Worm (Caenorhabditis elegans) whole organism, young adult: ENCODE results near the gene lelo-3.

Experiments
- D2030.7 ChIP-seq: fragments of 200-800 bp; sonication (Bioruptor generic); IDR thresholded peaks from 2 replicates; pipeline ENCODE4 v1.3.6; 2022; ENCODE audit warnings: missing genetic modification reagents, missing genetic modification characterization, missing compliant biosample characterization
- F57A8.1 ChIP-seq: fragments of 200-800 bp; sonication (Bioruptor generic); optimal IDR thresholded peaks from 2 replicates; lab custom pipeline; 2018; ENCODE audit warnings: mild to moderate bottlenecking, missing genetic modification characterization, moderate library complexity, missing compliant biosample characterization
- F57C9.4 ChIP-seq: sonication (generic microtip); optimal IDR thresholded peaks from 2 replicates; lab custom pipeline; 2017; ENCODE audit warnings: mild to moderate bottlenecking, missing genetic modification characterization, missing compliant biosample characterization
- T07F8.4 ChIP-seq: sonication (generic microtip); optimal IDR thresholded peaks from 2 replicates; lab custom pipeline; 2016; ENCODE audit warnings: mild to moderate bottlenecking, missing genetic modification characterization, moderate library complexity, missing compliant biosample characterization
- Y53F4B.3 ChIP-seq: fragments of 200-800 bp; sonication (Bioruptor generic); IDR thresholded peaks from 2 replicates; pipeline ENCODE4 v1.3.6; 2022; ENCODE audit warnings: missing genetic modification reagents, missing genetic modification characterization, missing compliant biosample characterization
- ZK185.1 ChIP-seq: sonication (generic microtip); optimal IDR thresholded peaks from 2 replicates; lab custom pipeline; 2016; ENCODE audit warnings: mild to moderate bottlenecking, missing genetic modification characterization, missing compliant biosample characterization; ENCODE audit not compliant: poor library complexity, severe bottlenecking
- ama-1 ChIP-seq, 3 experiments: fragments of 150-350 bp in 1 of 3; sonication (generic microtip) in 2 of 3; optimal IDR thresholded peaks; 2 replicates each; lab custom pipeline; 2014 to 2018; ENCODE audit warnings: missing biosample characterization in 2 of 3, missing genetic modification characterization in 2 of 3, missing genetic modification reagents in 2 of 3
- aptf-2 ChIP-seq: fragments of 200-800 bp; sonication (Bioruptor generic); conservative IDR thresholded peaks from 2 replicates; pipeline ENCODE4 v1.3.6; 2022; ENCODE audit warnings: missing genetic modification reagents, missing genetic modification characterization, missing compliant biosample characterization
- aptf-3 ChIP-seq: fragments of 200-800 bp; sonication (Bioruptor generic); IDR thresholded peaks from 2 replicates; pipeline ENCODE4 v1.3.6; 2022; ENCODE audit warnings: missing genetic modification characterization, missing compliant biosample characterization
- attf-6 ChIP-seq: fragments of 200-800 bp; sonication (Bioruptor generic); IDR thresholded peaks from 2 replicates; pipeline ENCODE4 v1.3.6; 2022; ENCODE audit warnings: missing genetic modification reagents, missing genetic modification characterization, missing compliant biosample characterization
- bed-2 ChIP-seq: fragments of 200-800 bp; sonication (Bioruptor generic); IDR thresholded peaks from 2 replicates; pipeline ENCODE4 v1.3.6; 2022; ENCODE audit warnings: missing genetic modification reagents, missing genetic modification characterization, missing compliant biosample characterization
- ceh-91 ChIP-seq: fragments of 200-800 bp; sonication (Bioruptor generic); IDR thresholded peaks from 2 replicates; pipeline ENCODE4 v1.3.6; 2022; ENCODE audit warnings: missing genetic modification reagents, missing genetic modification characterization, missing compliant biosample characterization
- dox-1 ChIP-seq: fragments of 200-800 bp; sonication (Bioruptor generic); IDR thresholded peaks from 2 replicates; pipeline ENCODE4 v1.3.6; 2022; ENCODE audit warnings: missing genetic modification reagents, missing genetic modification characterization, missing compliant biosample characterization
- dpl-1 ChIP-seq: fragments of 150-350 bp; optimal IDR thresholded peaks from 2 replicates; lab custom pipeline; 2014; ENCODE audit warnings: missing biosample characterization, missing genetic modification reagents, missing genetic modification characterization
- egrh-3 ChIP-seq: fragments of 200-800 bp; sonication (Bioruptor generic); IDR thresholded peaks from 2 replicates; pipeline ENCODE4 v1.3.6; 2022; ENCODE audit warnings: missing genetic modification reagents, missing genetic modification characterization, missing compliant biosample characterization
- fkh-3 ChIP-seq: sonication (generic microtip); optimal IDR thresholded peaks from 2 replicates; lab custom pipeline; 2016; ENCODE audit warnings: mild to moderate bottlenecking, missing genetic modification characterization, missing compliant biosample characterization
- gei-17 ChIP-seq: fragments of 200-800 bp; sonication (Bioruptor generic); optimal IDR thresholded peaks from 2 replicates; lab custom pipeline; 2018; ENCODE audit warnings: mild to moderate bottlenecking, missing genetic modification characterization, missing compliant biosample characterization
- him-1 ChIP-seq: sonication (generic microtip); optimal IDR thresholded peaks from 2 replicates; lab custom pipeline; 2016; ENCODE audit warnings: missing genotype, missing genetic modification reagents, missing genetic modification characterization, missing compliant biosample characterization
- hmg-1.2 ChIP-seq: fragments of 200-800 bp; sonication (Bioruptor generic); IDR thresholded peaks from 2 replicates; pipeline ENCODE4 v1.3.6; 2022; ENCODE audit warnings: missing genetic modification reagents, missing genetic modification characterization, missing compliant biosample characterization
- hsf-1 ChIP-seq: fragments of 200-800 bp; sonication (Bioruptor generic); IDR thresholded peaks from 2 replicates; pipeline ENCODE4 v1.3.6; 2022; ENCODE audit warnings: missing genetic modification reagents, missing genetic modification characterization, missing compliant biosample characterization
- let-526 ChIP-seq: fragments of 200-800 bp; sonication (Bioruptor generic); IDR thresholded peaks from 2 replicates; pipeline ENCODE4 v1.3.6; 2022; ENCODE audit warnings: missing genetic modification reagents, missing genetic modification characterization, missing compliant biosample characterization
- let-607 ChIP-seq, 2 experiments: fragments of 200-800 bp in 1 of 2; sonication (Bioruptor generic) in 1 of 2; sonication (generic microtip) in 1 of 2; optimal IDR thresholded peaks; 2 replicates each; lab custom pipeline; 2016 to 2018; ENCODE audit warnings: mild to moderate bottlenecking in 2 of 2, missing compliant biosample characterization in 2 of 2, missing genetic modification characterization in 2 of 2, moderate library complexity in 2 of 2, missing genotype in 1 of 2
- lin-26 ChIP-seq: fragments of 200-800 bp; sonication (Bioruptor generic); IDR thresholded peaks from 2 replicates; pipeline ENCODE4 v1.3.6; 2022; ENCODE audit warnings: missing genetic modification reagents, missing genetic modification characterization, missing compliant biosample characterization
- lin-40 ChIP-seq: sonication (generic microtip); optimal IDR thresholded peaks from 2 replicates; lab custom pipeline; 2016; ENCODE audit warnings: missing genetic modification characterization, mild to moderate bottlenecking, missing compliant biosample characterization, missing genotype, missing genetic modification reagents
- lir-1 ChIP-seq: fragments of 200-800 bp; sonication (Bioruptor generic); conservative IDR thresholded peaks from 2 replicates; pipeline ENCODE4 v1.3.6; 2022; ENCODE audit warnings: missing genetic modification reagents, missing genetic modification characterization, missing compliant biosample characterization
- madf-3 ChIP-seq: fragments of 200-800 bp; sonication (Bioruptor generic); IDR thresholded peaks from 2 replicates; pipeline ENCODE4 v1.3.6; 2022; ENCODE audit warnings: missing genetic modification reagents, missing genetic modification characterization, missing compliant biosample characterization
- madf-6 ChIP-seq: fragments of 200-800 bp; sonication (Bioruptor generic); IDR thresholded peaks from 2 replicates; pipeline ENCODE4 v1.3.6; 2022; ENCODE audit warnings: missing genetic modification reagents, missing genetic modification characterization, missing compliant biosample characterization
- nhr-120 ChIP-seq: fragments of 200-800 bp; sonication (Bioruptor generic); IDR thresholded peaks from 2 replicates; pipeline ENCODE4 v1.3.6; 2022; ENCODE audit warnings: missing genetic modification characterization, missing compliant biosample characterization
- snpc-3.4 ChIP-seq: sonication (generic microtip); optimal IDR thresholded peaks from 2 replicates; lab custom pipeline; 2017; ENCODE audit warnings: missing genetic modification characterization, mild to moderate bottlenecking, missing compliant biosample characterization, antibody characterized with exemption, moderate library complexity, missing genotype, missing genetic modification reagents
- xnd-1 ChIP-seq: sonication (generic microtip); optimal IDR thresholded peaks from 2 replicates; lab custom pipeline; 2016; ENCODE audit warnings: missing genotype, missing genetic modification reagents, missing genetic modification characterization, missing compliant biosample characterization
- zfh-2 ChIP-seq: fragments of 200-800 bp; sonication (Bioruptor generic); conservative IDR thresholded peaks from 2 replicates; pipeline ENCODE4 v1.3.6; 2022; ENCODE audit warnings: missing genetic modification reagents, missing genetic modification characterization, missing compliant biosample characterization
- zim-3 ChIP-seq: sonication (generic microtip); optimal IDR thresholded peaks from 2 replicates; lab custom pipeline; 2017; ENCODE audit warnings: mild to moderate bottlenecking, missing genetic modification characterization, moderate library complexity, missing compliant biosample characterization
- ztf-22 ChIP-seq: fragments of 200-800 bp; sonication (Bioruptor generic); optimal IDR thresholded peaks from 2 replicates; lab custom pipeline; 2018; ENCODE audit warnings: mild to moderate bottlenecking, missing genetic modification characterization, moderate library complexity, missing compliant biosample characterization
- ztf-28 ChIP-seq: fragments of 200-800 bp; sonication (Bioruptor generic); IDR thresholded peaks from 2 replicates; pipeline ENCODE4 v1.3.6; 2022; ENCODE audit warnings: missing genetic modification reagents, missing genetic modification characterization, missing compliant biosample characterization
- ztf-3 ChIP-seq: fragments of 200-800 bp; sonication (Bioruptor generic); optimal IDR thresholded peaks from 2 replicates; lab custom pipeline; 2018; ENCODE audit warnings: mild to moderate bottlenecking, missing genetic modification characterization, missing compliant biosample characterization

Gene lelo-3

DNA sequence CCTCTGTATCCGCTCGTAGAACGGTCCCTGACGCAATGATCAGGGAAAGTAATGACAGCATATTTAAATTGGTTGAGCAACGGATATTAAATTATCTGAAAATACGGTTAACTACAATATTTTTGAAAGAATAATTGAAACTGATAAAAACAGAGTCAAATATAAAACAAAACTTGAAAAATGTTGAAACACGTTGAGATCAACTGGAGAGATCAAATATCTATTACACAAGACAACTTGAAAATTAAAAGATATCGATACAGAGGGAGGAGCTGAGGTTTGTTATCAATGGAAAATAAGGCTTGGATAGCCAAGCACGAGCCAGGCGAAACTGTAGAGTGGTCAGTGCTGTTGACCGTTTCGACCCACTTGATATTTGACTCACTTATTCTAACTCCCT is 11.8 kb downstream of the lelo-3 start, which contains the start of gene C09B8.3 (continued):
- TF ChIP-seq T07F8.4, result no peak

DNA sequence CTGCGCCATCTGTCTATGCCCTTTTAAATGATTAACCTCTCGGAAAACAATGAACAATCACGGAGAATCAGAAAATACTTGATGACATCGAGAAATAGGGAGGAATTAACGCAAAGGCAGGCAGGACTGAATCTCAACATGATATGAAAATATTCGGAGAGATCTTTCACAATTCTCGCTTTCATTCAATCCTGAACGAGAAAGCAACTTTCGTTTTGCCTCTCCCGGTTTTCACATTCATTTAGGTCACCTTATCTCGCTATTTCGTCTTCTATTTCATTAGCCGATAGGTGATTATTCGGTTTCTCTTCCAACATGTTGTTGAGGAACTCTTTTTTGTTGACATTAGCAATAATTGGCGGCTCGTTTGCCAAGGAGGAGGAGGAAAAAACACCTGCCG is 18.1 kb downstream of the lelo-3 start:
- TF ChIP-seq dpl-1, result no peak
- TF ChIP-seq, all 124 proteins: peak for 0

DNA sequence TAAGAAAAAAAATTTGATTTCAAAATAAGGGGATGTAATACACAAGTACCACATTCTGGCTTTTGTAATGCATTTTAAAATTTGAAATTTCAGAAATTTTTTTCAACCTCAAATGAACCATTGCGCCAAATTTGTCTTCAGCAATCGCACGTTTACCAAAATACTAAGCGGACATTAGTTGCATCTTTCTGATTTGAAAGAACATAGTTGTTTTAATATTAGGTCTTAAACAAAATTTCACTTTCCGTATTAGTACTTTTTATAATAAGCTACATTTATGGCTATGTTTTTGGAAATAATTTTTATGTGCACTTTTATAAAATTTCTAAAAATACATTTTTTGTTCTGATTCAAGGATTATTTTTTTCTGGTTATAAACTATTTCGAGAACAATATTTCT is 18.5 kb downstream of the lelo-3 start, which contains the start of gene sups-1:
Gene sups-1 (plus strand): TSS at position 301 of the 400 bp plus-strand sequence.
- TF ChIP-seq hsf-1, result no peak

DNA sequence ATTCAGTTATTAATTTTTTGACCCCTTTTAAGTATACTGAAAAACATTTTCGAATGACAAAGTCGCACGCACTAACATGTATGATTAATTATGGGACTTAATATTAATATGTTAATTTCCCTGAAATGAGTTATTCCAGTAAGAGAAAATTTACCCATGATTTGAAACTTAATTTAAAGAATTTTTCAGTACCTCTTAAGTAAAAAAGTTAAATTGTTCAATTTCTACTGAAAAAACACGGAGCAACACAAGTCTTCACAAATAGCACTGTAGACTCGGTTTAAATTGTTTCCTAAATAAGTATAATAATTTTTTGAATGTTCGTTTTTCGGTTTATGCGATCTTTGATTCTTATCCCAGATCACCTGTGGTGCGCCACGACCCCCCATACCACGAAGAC is 19.9 kb downstream of the lelo-3 start:
- no peak for TF ChIP-seq ztf-22 (GFP tag; lab: Kevin White, UChicago)
- no peak for TF ChIP-seq ztf-3
- no peak for TF ChIP-seq aptf-3
- TF ChIP-seq xnd-1, result no peak
- no peak for TF ChIP-seq gei-17 (GFP tag; lab: Kevin White, UChicago)
- TF ChIP-seq, all 124 proteins: peak for 0

DNA sequence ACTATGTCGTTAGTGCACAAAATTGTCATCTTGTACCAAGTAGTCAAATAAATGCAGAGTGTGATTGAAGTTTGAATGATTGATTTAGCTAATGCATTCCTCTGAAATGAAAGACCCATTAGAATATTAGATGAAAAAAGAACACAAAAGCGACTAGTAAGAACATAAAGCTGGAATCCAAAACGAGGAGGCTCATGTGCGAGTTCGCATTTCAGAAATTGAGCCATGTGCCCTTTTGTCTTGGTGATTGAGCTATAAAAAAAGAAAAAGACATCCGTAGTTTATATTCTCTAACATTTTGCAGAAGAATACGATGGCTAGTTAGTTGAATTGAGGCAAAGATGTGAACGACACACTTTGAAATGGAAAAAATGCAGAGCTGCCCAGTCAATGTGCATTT is 20.9 kb downstream of the lelo-3 start, which contains the start of gene F22F4.4:
Gene F22F4.4 (minus strand): TSS at position 101 of the 400 bp plus-strand sequence.
- TF ChIP-seq egrh-3, result no peak
- no peak for TF ChIP-seq lir-1 (GFP tag; lab: Robert Waterston, UW)
- no peak for TF ChIP-seq ZK185.1
- no peak for TF ChIP-seq ama-1 (optimal IDR thresholded peaks at IDR 0.05; lab: Kevin White, UChicago)
- no peak for TF ChIP-seq ama-1 (GFP tag; optimal IDR thresholded peaks at IDR 0.05; lab: Kevin White, UChicago)
- TF ChIP-seq bed-2, result no peak

DNA sequence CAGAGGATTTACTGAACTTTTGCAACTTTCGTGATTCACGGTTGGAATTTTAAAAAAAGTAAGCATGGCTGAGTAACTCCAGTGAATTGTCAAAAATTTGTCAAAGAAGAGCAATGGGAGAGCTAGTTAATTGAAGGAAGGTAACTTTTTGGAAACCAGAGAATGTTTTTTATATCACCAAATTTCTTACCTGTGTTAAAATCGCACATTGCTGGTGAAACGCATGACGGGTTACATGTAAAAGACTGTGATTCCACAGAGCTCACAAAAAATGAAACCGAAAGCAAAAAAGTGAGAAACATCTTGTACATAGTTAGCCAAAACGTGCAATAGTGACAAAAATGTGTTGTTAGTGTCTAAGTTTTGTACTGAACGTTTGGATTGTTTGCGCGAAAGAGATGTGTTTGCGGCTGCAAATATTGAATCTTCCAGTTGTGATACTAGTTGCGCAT is 23.2 kb downstream of the lelo-3 start, which contains the start of gene F22F4.9:
Gene F22F4.9 (minus strand): TSS at position 402 of the 452 bp plus-strand sequence.
- TF ChIP-seq lin-26 (GFP tag; lab: Robert Waterston, UW) (no peak), zfh-2 (GFP tag; lab: Robert Waterston, UW) (no peak), xnd-1 (no peak), zim-3 (tag; lab: Kevin White, UChicago) (no peak), him-1 (tag; lab: Kevin White, UChicago) (no peak), F57C9.4 (tag; lab: Kevin White, UChicago) (no peak), ceh-91 (GFP tag; lab: Robert Waterston, UW) (no peak), Y53F4B.3 (no peak)

DNA sequence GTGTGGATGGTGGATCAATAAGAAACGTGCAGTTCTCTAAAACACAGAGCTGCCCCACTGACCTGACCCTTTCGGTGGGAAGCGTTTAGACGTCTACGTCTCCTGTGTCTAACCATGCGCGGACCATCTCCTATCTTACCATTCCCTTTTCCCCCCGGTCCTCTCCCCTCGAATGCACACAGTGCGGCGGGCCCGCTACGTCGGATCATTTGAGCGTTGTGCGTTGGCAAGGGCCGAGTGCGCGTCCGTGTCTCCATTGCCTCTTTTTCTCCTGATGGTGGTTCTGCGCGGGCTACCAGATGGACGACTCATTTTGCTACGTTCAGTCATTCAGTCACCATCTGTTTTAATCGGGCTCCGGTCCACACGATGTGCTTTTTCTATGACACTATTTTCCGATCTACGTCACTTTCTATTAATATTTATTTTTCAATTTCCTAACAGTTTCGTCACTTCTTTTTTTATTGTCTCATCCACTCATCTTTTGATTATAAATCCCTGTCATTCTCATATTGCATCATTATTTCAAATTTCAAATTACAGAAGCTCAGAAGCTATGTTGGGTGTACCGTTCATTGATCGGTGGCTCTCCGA is 26.7 kb downstream of the lelo-3 start, which contains the start of gene inx-3:
Gene inx-3 (plus strand): TSS at position 544 of the 594 bp plus-strand sequence.
- TF ChIP-seq zfh-2 (GFP tag; lab: Robert Waterston, UW) (peak; percentile 88), madf-6 (peak; percentile 32; the same call in 1 of the 2 replicates), lin-40 (tag; lab: Kevin White, UChicago) (no peak), bed-2 (0 out of 2 replicates have a peak, but pooled peaks have one; percentile 19), aptf-2 (GFP tag; lab: Robert Waterston, UW) (peak; percentile 48), let-526 (GFP tag; lab: Robert Waterston, UW) (no peak), hmg-1.2 (GFP tag; lab: Robert Waterston, UW) (peak; percentile 33; the same call in 1 of the 2 replicates)

DNA sequence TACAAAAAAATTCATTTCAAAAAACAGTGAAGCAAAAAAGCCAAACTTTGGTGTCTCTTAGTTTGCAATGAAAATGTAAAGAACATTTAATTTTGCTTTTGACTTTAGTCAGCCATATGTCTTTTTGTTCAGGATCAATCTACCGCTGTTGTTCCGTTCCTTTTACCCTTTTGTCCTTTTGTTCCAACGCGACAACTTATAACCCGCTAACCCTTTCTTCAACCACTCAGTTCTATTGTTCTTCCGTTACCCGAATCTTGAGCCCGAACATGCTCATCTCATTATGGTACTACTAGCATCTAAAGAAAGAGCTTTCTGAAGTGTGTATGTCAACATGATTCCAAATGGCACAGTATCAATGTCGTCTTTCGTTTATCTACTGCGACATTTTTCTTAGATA is 28.4 kb downstream of the lelo-3 start:
- TF ChIP-seq snpc-3.4 (no peak), dox-1 (GFP tag; lab: Robert Waterston, UW) (no peak), attf-6 (GFP tag; lab: Robert Waterston, UW) (no peak), D2030.7 (GFP tag; lab: Robert Waterston, UW) (no peak), F57A8.1 (no peak), bed-2 (no peak), zfh-2 (GFP tag; lab: Robert Waterston, UW) (no peak), ztf-28 (GFP tag; lab: Robert Waterston, UW) (no peak), nhr-120 (GFP tag; lab: Robert Waterston, UW) (no peak), madf-3 (GFP tag; lab: Robert Waterston, UW) (no peak), fkh-3 (tag; lab: Kevin White, UChicago) (no peak), lin-40 (tag; lab: Kevin White, UChicago) (no peak), let-607 (tag; optimal IDR thresholded peaks at IDR 0.05; lab: Kevin White, UChicago) (no peak)
